Worm (Caenorhabditis elegans) whole organism, L3 larva: ENCODE measurements around the gene srz-20.
A peak's percentile ranks its signal among the peaks of the same experiment; 100 is the strongest.

Experiments used
- R02D3.7 ChIP-seq: fragments of 150-350 bp; optimal IDR thresholded peaks from 2 replicates; lab custom pipeline; 2014; ENCODE audit warnings: missing biosample characterization, missing genetic modification characterization
- ZK546.5 ChIP-seq: sonication (generic microtip); optimal IDR thresholded peaks from 2 replicates; lab custom pipeline; 2017; ENCODE audit warnings: missing biosample characterization, missing genetic modification characterization
- aly-2 ChIP-seq: fragments of 150-350 bp; optimal IDR thresholded peaks from 2 replicates; lab custom pipeline; 2014; ENCODE audit warnings: missing biosample characterization, missing genetic modification characterization
- ama-1 ChIP-seq: fragments of 150-350 bp; optimal IDR thresholded peaks from 2 replicates; lab custom pipeline; 2018
- ceh-16 ChIP-seq: sonication (generic microtip); optimal IDR thresholded peaks from 2 replicates; lab custom pipeline; 2017; ENCODE audit warnings: missing biosample characterization, missing genetic modification characterization
- ceh-28 ChIP-seq: fragments of 150-350 bp; optimal IDR thresholded peaks from 2 replicates; lab custom pipeline; 2014; ENCODE audit warnings: missing biosample characterization, missing genetic modification reagents, missing genetic modification characterization
- ceh-82 ChIP-seq: fragments of 150-350 bp; optimal IDR thresholded peaks from 2 replicates; lab custom pipeline; 2014; ENCODE audit warnings: missing biosample characterization, missing genetic modification characterization
- ceh-9 ChIP-seq: sonication (generic microtip); optimal IDR thresholded peaks from 2 replicates; lab custom pipeline; 2018; ENCODE audit warnings: missing biosample characterization, missing genetic modification characterization
- daf-12 ChIP-seq: fragments of 150-350 bp; optimal IDR thresholded peaks from 2 replicates; lab custom pipeline; 2014; ENCODE audit warnings: missing biosample characterization, missing genetic modification reagents, missing genetic modification characterization
- egl-27 ChIP-seq: sonication (generic microtip); optimal IDR thresholded peaks from 4 replicates; lab custom pipeline; 2017; ENCODE audit warnings: missing biosample characterization, missing genetic modification reagents, missing genetic modification characterization
- egl-5 ChIP-seq: fragments of 150-350 bp; optimal IDR thresholded peaks from 2 replicates; lab custom pipeline; 2017; ENCODE audit warnings: missing biosample characterization, missing genetic modification reagents, missing genetic modification characterization, inconsistent platforms
- elt-1 ChIP-seq: fragments of 150-350 bp; optimal IDR thresholded peaks from 2 replicates; lab custom pipeline; 2014; ENCODE audit warnings: missing biosample characterization, missing genetic modification characterization
- elt-2 ChIP-seq: sonication (generic microtip); optimal IDR thresholded peaks from 2 replicates; lab custom pipeline; 2016; ENCODE audit warnings: missing genetic modification reagents, mild to moderate bottlenecking, missing genetic modification characterization, missing compliant biosample characterization
- elt-3 ChIP-seq, 3 experiments: fragments of 150-350 bp in 1 of 3; sonication (generic microtip) in 2 of 3; optimal IDR thresholded peaks; 2 replicates in 2 of 3; 4 replicates in 1 of 3; lab custom pipeline; 2014 to 2017; ENCODE audit warnings: missing biosample characterization in 3 of 3, missing genetic modification characterization in 3 of 3
- eor-1 ChIP-seq, 2 experiments: fragments of 150-350 bp; optimal IDR thresholded peaks; 2 replicates each; lab custom pipeline; 2014 to 2018; ENCODE audit warnings: missing biosample characterization in 2 of 2, missing genetic modification characterization in 2 of 2
- fkh-10 ChIP-seq: sonication (generic microtip); optimal IDR thresholded peaks from 2 replicates; lab custom pipeline; 2017; ENCODE audit warnings: missing biosample characterization, missing genetic modification reagents, missing genetic modification characterization
- fkh-2 ChIP-seq: fragments of 150-350 bp; optimal IDR thresholded peaks from 2 replicates; lab custom pipeline; 2014; ENCODE audit warnings: missing biosample characterization, missing genetic modification reagents, missing genetic modification characterization
- fos-1 ChIP-seq: fragments of 150-350 bp; optimal IDR thresholded peaks from 2 replicates; lab custom pipeline; 2014; ENCODE audit warnings: missing biosample characterization, missing genetic modification characterization
- hmg-11 ChIP-seq: sonication (generic microtip); optimal IDR thresholded peaks from 2 replicates; lab custom pipeline; 2016; ENCODE audit warnings: missing genetic modification characterization, missing compliant biosample characterization
- jun-1 ChIP-seq: fragments of 150-350 bp; optimal IDR thresholded peaks from 2 replicates; lab custom pipeline; 2014; ENCODE audit warnings: missing biosample characterization, missing genetic modification reagents, missing genetic modification characterization
- lin-15B ChIP-seq: fragments of 150-350 bp; optimal IDR thresholded peaks from 2 replicates; lab custom pipeline; 2014; ENCODE audit warnings: missing biosample characterization, missing genetic modification characterization
- lin-39 ChIP-seq: fragments of 150-350 bp; optimal IDR thresholded peaks from 2 replicates; lab custom pipeline; 2018; ENCODE audit warnings: missing biosample characterization, missing genetic modification reagents, missing genetic modification characterization
- lsy-12 ChIP-seq: sonication (generic microtip); optimal IDR thresholded peaks from 2 replicates; lab custom pipeline; 2016; ENCODE audit warnings: mild to moderate bottlenecking, missing genetic modification characterization, missing compliant biosample characterization
- mdl-1 ChIP-seq: fragments of 150-350 bp; optimal IDR thresholded peaks from 2 replicates; lab custom pipeline; 2014; ENCODE audit warnings: missing biosample characterization, missing genetic modification characterization
- mml-1 ChIP-seq: fragments of 150-350 bp; sonication (generic microtip); optimal IDR thresholded peaks from 3 replicates; lab custom pipeline; 2014; ENCODE audit warnings: missing biosample characterization, missing genetic modification characterization
- nfya-1 ChIP-seq: sonication (generic microtip); optimal IDR thresholded peaks from 2 replicates; lab custom pipeline; 2017; ENCODE audit warnings: missing genetic modification characterization, mild to moderate bottlenecking, missing compliant biosample characterization, antibody characterized with exemption, moderate library complexity; ENCODE audit not compliant: insufficient read depth
- nhr-11 ChIP-seq: fragments of 150-350 bp; optimal IDR thresholded peaks from 2 replicates; lab custom pipeline; 2014; ENCODE audit warnings: missing biosample characterization, missing genetic modification characterization
- nhr-12 ChIP-seq: fragments of 150-350 bp; optimal IDR thresholded peaks from 2 replicates; lab custom pipeline; 2014; ENCODE audit warnings: missing biosample characterization, missing genetic modification characterization
- nhr-23 ChIP-seq: fragments of 150-350 bp; optimal IDR thresholded peaks from 2 replicates; lab custom pipeline; 2014; ENCODE audit warnings: missing biosample characterization, missing genetic modification reagents, missing genetic modification characterization
- nhr-237 ChIP-seq: fragments of 150-350 bp; optimal IDR thresholded peaks from 2 replicates; lab custom pipeline; 2014; ENCODE audit warnings: missing biosample characterization, missing genetic modification characterization
- nhr-25 ChIP-seq: sonication (generic microtip); optimal IDR thresholded peaks from 2 replicates; lab custom pipeline; 2017; ENCODE audit warnings: missing biosample characterization, missing genetic modification characterization
- nhr-28 ChIP-seq: fragments of 150-350 bp; optimal IDR thresholded peaks from 2 replicates; lab custom pipeline; 2014; ENCODE audit warnings: missing biosample characterization, missing genetic modification characterization
- nhr-43 ChIP-seq: sonication (generic microtip); optimal IDR thresholded peaks from 2 replicates; lab custom pipeline; 2016; ENCODE audit warnings: mild to moderate bottlenecking, missing genetic modification characterization, missing compliant biosample characterization; ENCODE audit not compliant: poor library complexity, severe bottlenecking
- nhr-67 ChIP-seq: fragments of 150-350 bp; optimal IDR thresholded peaks from 2 replicates; lab custom pipeline; 2014; ENCODE audit warnings: missing biosample characterization, missing genetic modification characterization
- nhr-76 ChIP-seq: fragments of 150-350 bp; sonication (generic microtip); optimal IDR thresholded peaks from 5 replicates; lab custom pipeline; 2014; ENCODE audit warnings: missing biosample characterization, missing genetic modification characterization
- nhr-77 ChIP-seq: fragments of 150-350 bp; optimal IDR thresholded peaks from 2 replicates; lab custom pipeline; 2014; ENCODE audit warnings: missing biosample characterization, missing genetic modification characterization
- pha-4 ChIP-seq: fragments of 150-350 bp; optimal IDR thresholded peaks from 2 replicates; lab custom pipeline; 2014; ENCODE audit warnings: missing biosample characterization, missing genetic modification reagents, missing genetic modification characterization
- pqm-1 ChIP-seq: fragments of 150-350 bp; optimal IDR thresholded peaks from 2 replicates; lab custom pipeline; 2017; ENCODE audit warnings: missing biosample characterization, missing genetic modification characterization, inconsistent platforms
- sea-2 ChIP-seq: fragments of 150-350 bp; sonication (generic microtip); optimal IDR thresholded peaks from 4 replicates; lab custom pipeline; 2014; ENCODE audit warnings: missing biosample characterization, missing genetic modification reagents, missing genetic modification characterization
- skn-1 ChIP-seq: fragments of 150-350 bp; optimal IDR thresholded peaks from 2 replicates; lab custom pipeline; 2014; ENCODE audit warnings: missing biosample characterization, missing genetic modification characterization
- snpc-4 ChIP-seq: fragments of 150-350 bp; optimal IDR thresholded peaks from 2 replicates; lab custom pipeline; 2014; ENCODE audit warnings: missing biosample characterization, missing genetic modification characterization
- tbx-2 ChIP-seq: sonication (generic microtip); optimal IDR thresholded peaks from 2 replicates; lab custom pipeline; 2016; ENCODE audit warnings: mild to moderate bottlenecking, missing genetic modification characterization, missing compliant biosample characterization
- unc-39 ChIP-seq: sonication (generic microtip); optimal IDR thresholded peaks from 4 replicates; lab custom pipeline; 2017; ENCODE audit warnings: missing biosample characterization, missing genetic modification characterization
- unc-62 ChIP-seq: fragments of 150-350 bp; sonication (generic microtip); optimal IDR thresholded peaks from 4 replicates; lab custom pipeline; 2014; ENCODE audit warnings: missing biosample characterization, missing genetic modification reagents, missing genetic modification characterization
- zag-1 ChIP-seq: fragments of 150-350 bp; optimal IDR thresholded peaks from 2 replicates; lab custom pipeline; 2014; ENCODE audit warnings: missing biosample characterization, missing genetic modification characterization
- ztf-11 ChIP-seq: fragments of 150-350 bp; optimal IDR thresholded peaks from 2 replicates; lab custom pipeline; 2014; ENCODE audit warnings: missing biosample characterization, missing genetic modification characterization
- ztf-4 ChIP-seq: fragments of 150-350 bp; optimal IDR thresholded peaks from 2 replicates; lab custom pipeline; 2014; ENCODE audit warnings: missing biosample characterization, missing genetic modification characterization

The srz-20 gene

ce11 chrIV:3874417-3874816 lies 41.0 kb upstream of the srz-20 start:
- TF ChIP-seq egl-5 (tag; lab: Kevin White, UChicago) (no peak), nhr-25 (tag; lab: Kevin White, UChicago) (peak; percentile 50), mdl-1 (tag; lab: Kevin White, UChicago) (no peak), unc-39 (no peak), ztf-11 (tag; lab: Kevin White, UChicago) (no peak), nhr-12 (tag; lab: Kevin White, UChicago) (no peak), nfya-1 (tag; lab: Kevin White, UChicago) (peak; percentile 58), fos-1 (peak; percentile 23), daf-12 (tag; lab: Kevin White, UChicago) (no peak), elt-2 (tag; lab: Kevin White, UChicago) (peak; percentile 55), snpc-4 (no peak), zag-1 (tag; lab: Kevin White, UChicago) (no peak), jun-1 (tag; lab: Kevin White, UChicago) (peak; percentile 14), lin-39 (tag; lab: Kevin White, UChicago) (no peak), nhr-76 (tag; lab: Kevin White, UChicago) (no peak), ZK546.5 (no peak), elt-1 (tag; lab: Kevin White, UChicago) (no peak), skn-1 (peak; percentile 1), ceh-82 (peak; percentile 8), mml-1 (tag; lab: Kevin White, UChicago) (no peak), pqm-1 (no peak), ceh-16 (tag; lab: Kevin White, UChicago) (no peak), egl-27 (tag; lab: Kevin White, UChicago) (no peak), sea-2 (GFP tag; lab: Kevin White, UChicago) (no peak), lsy-12 (tag; lab: Kevin White, UChicago) (no peak), fkh-2 (no peak), nhr-77 (tag; lab: Kevin White, UChicago) (no peak), eor-1 (tag; optimal IDR thresholded peaks at IDR 0.05; lab: Kevin White, UChicago) (no peak), ceh-28 (tag; lab: Kevin White, UChicago) (no peak), nhr-28 (no peak), nhr-67 (tag; lab: Kevin White, UChicago) (no peak), R02D3.7 (no peak), nhr-43 (tag; lab: Kevin White, UChicago) (no peak), fkh-10 (GFP tag; lab: Kevin White, UChicago) (no peak), nhr-23 (tag; lab: Kevin White, UChicago) (no peak), nhr-237 (no peak), ztf-4 (tag; lab: Kevin White, UChicago) (no peak), hmg-11 (peak; percentile 19), ama-1 (lab: Kevin White, UChicago) (peak; percentile 89), lin-15B (peak; percentile 37), unc-62 (no peak), ceh-9 (tag; lab: Kevin White, UChicago) (no peak), elt-3 (tag; optimal IDR thresholded peaks at IDR 0.05; lab: Kevin White, UChicago) (no peak), tbx-2 (tag; lab: Kevin White, UChicago) (no peak), nhr-11 (no peak), pha-4 (tag; lab: Kevin White, UChicago) (peak; percentile 44), aly-2 (tag; lab: Kevin White, UChicago) (no peak)

ce11 chrIV:3875260-3875659 lies 40.1 kb upstream of the srz-20 start:
- TF ChIP-seq ceh-82 (no peak), elt-3 (tag; optimal IDR thresholded peaks at IDR 0.05; lab: Kevin White, UChicago) (no peak), unc-62 (no peak), daf-12 (tag; lab: Kevin White, UChicago) (no peak), fkh-2 (no peak), elt-2 (tag; lab: Kevin White, UChicago) (peak; percentile 19), ztf-4 (tag; lab: Kevin White, UChicago) (no peak), snpc-4 (peak; percentile 22), jun-1 (tag; lab: Kevin White, UChicago) (peak; percentile 85), nhr-76 (tag; lab: Kevin White, UChicago) (no peak), eor-1 (tag; optimal IDR thresholded peaks at IDR 0.05; lab: Kevin White, UChicago) (no peak), skn-1 (no peak), nhr-12 (tag; lab: Kevin White, UChicago) (no peak), aly-2 (tag; lab: Kevin White, UChicago) (no peak), R02D3.7 (no peak), nhr-67 (tag; lab: Kevin White, UChicago) (no peak), nhr-43 (tag; lab: Kevin White, UChicago) (no peak), egl-27 (tag; lab: Kevin White, UChicago) (peak; percentile 63), hmg-11 (no peak), nhr-11 (no peak), nhr-23 (tag; lab: Kevin White, UChicago) (peak; percentile 31), pha-4 (tag; lab: Kevin White, UChicago) (peak; percentile 80), nhr-25 (tag; lab: Kevin White, UChicago) (no peak), nfya-1 (tag; lab: Kevin White, UChicago) (peak; percentile 12), lsy-12 (tag; lab: Kevin White, UChicago) (no peak), egl-5 (tag; lab: Kevin White, UChicago) (peak; percentile 100), fos-1 (peak; percentile 66), ZK546.5 (no peak), ceh-16 (tag; lab: Kevin White, UChicago) (no peak), lin-39 (tag; lab: Kevin White, UChicago) (peak; percentile 66), unc-39 (no peak), fkh-10 (GFP tag; lab: Kevin White, UChicago) (no peak), lin-15B (peak; percentile 30), mml-1 (tag; lab: Kevin White, UChicago) (no peak), ceh-9 (tag; lab: Kevin White, UChicago) (no peak), zag-1 (tag; lab: Kevin White, UChicago) (no peak), nhr-28 (no peak), nhr-77 (tag; lab: Kevin White, UChicago) (no peak), tbx-2 (tag; lab: Kevin White, UChicago) (no peak)
